Fruit fly (Drosophila melanogaster): ENCODE measurements around the gene nAChRbeta3.

The nAChRbeta3 gene

DNA sequence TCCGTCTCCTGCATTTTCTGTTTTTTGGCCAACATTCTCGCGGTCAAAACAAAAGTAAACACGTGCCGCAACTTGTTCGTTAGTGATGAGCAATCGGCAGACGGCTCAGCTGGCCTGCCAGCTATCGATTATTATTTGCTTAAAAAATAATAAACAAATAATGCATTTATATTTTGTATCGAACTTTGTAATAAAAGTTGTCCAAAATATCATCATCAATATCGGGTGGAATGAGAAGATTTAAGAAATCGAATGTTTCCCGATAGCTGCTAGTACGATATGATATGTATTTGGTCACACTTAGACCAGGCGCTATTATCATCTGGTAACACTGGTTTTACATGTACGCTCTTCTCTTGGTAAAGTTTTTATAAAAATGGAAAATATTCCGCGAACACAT lies 23.1 kb downstream of the nAChRbeta3 start, which contains the start of the genes Nle and Sf3b1:
Nle (minus strand) TSS at position 92 of the 400 bp plus-strand sequence.
Sf3b1 (plus strand) TSS at position 311 of the 400 bp plus-strand sequence.
- TF ChIP-seq CG8478 (optimal IDR thresholded peaks at IDR 0.05): no peak
- TF ChIP-seq CTCF (optimal IDR thresholded peaks at IDR 0.05): peak in 1 of 2 experiments; percentile 4

DNA sequence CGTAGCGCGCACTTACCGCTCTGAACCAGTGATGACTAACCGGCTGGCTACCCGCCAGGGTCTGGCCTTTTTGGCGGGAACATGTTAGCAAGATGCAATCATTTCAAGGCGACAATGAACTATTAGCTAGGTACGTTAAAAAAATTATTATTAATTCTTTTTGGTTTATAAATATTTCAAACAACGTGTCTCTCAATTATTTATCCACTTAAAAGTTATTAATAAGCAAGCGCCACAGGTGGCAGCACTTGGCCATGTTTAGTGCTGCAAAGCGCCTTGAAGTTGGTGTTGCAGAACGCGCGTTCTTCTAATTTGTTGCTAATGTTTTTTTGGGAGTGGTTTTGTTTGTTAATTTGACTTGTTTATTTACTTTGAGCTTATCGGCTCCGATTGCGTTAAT lies 29.3 kb downstream of the nAChRbeta3 start, which contains the start of the genes Ipk2 and cold:
Ipk2 (minus strand) TSS at position 39 of the 400 bp plus-strand sequence.
cold (plus strand) TSS at position 66 of the 400 bp plus-strand sequence.
- no peak for TF ChIP-seq CG8478 (optimal IDR thresholded peaks at IDR 0.05)
- peak in 1 of 2 experiments; percentile 32 for TF ChIP-seq CTCF (optimal IDR thresholded peaks at IDR 0.05)

DNA sequence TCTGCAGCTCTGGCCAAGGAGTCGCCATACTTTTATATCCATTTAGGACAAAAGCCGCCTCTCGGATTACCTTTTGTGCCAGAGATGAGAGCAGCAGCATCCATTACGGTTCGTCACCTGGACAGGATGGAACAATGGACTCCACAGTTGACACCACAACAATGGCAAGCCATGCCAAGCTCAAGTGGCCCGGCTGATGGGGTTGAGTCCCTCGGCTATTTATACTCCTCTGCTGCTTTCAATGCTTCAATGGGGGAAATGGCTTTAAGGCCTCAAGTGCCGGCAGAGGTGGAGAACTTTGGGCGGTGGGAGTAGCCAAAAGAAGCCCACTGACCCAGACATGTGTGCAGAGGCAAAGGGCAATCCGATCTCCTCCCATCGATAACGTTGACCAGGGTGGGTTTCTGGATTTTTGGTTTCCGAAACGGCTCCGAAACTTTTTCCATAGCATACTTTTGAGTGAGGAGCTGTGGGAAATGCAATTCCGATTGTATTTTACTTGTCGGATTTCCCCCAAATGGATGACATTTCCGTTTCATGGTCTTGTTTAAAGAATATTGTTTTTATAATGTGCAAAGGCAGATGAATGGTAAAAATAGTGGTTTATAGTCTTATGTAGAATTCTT lies 31.7 kb downstream of the nAChRbeta3 start, which contains the start of gene Ptth:
Ptth (minus strand) TSS at position 338 of the 626 bp plus-strand sequence.
- TF ChIP-seq CTCF (optimal IDR thresholded peaks at IDR 0.05): peak; percentile 47 to 59
- no peak for TF ChIP-seq CG8478 (optimal IDR thresholded peaks at IDR 0.05)

DNA sequence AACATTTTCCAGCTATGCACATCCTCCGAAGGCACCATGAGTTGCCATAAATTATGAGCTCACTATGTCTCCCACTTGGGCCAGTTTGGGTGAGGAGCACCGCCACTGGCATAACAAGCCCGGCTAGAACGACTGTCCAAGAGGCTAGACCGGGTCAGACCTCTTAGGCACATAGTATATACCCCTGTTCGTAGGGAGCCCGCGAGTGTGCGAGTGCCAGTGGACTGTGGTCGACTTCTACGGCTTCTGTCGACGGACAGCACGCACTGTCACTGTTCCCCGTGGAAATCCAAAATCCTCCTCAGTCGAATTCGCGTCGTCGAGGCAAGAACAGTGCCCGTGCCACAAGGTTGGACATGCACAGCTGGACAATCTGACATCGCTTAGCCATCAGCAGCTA lies 32.3 kb downstream of the nAChRbeta3 start, which contains the start of gene Pph13:
Pph13 (plus strand) TSS at position 301 of the 400 bp plus-strand sequence.
- no peak for TF ChIP-seq CG8478 (optimal IDR thresholded peaks at IDR 0.05)
- no peak for TF ChIP-seq CTCF (optimal IDR thresholded peaks at IDR 0.05)

DNA sequence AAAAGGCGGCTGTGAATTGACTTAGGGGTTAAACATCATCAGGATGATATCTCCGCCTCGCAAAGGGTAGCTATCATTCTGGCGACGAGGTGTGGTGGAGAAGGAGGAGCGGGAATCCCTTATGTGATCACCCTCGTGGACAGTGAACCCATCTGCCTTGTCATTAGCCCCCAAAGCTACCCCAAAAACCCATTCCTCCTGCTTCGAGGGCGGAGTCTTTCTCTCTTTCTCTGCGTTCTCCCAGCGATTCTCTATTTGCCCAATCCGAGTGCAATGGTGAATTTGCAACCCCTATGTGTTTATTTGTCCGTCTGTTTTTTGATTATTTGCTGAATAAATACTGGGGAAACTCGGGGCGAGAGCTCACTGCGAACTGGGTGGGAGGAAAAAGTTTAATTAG lies 40.3 kb downstream of the nAChRbeta3 start:
- TF ChIP-seq CTCF (optimal IDR thresholded peaks at IDR 0.05): no peak
- TF ChIP-seq CG8478 (optimal IDR thresholded peaks at IDR 0.05): no peak

DNA sequence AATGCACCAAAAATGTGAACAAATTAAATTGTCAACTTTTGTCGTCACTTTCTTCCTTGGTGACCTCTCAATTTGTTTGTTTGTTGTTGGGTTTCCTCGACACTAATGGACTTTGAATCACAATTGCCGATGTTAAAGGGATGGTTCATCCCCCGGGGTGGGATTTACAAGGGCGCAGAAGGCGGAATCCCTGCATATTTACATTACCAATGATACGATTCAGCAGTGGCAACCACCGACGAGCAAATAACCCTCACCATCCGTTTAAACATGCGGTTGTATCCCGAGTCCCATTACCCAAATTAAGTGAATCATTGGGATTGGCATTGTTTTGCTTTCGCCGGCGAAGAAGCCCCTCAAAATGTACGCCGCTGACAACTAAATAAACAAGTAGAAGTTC lies 46.6 kb downstream of the nAChRbeta3 start:
- TF ChIP-seq CTCF (optimal IDR thresholded peaks at IDR 0.05): no peak
- no peak for TF ChIP-seq CG8478 (optimal IDR thresholded peaks at IDR 0.05)

DNA sequence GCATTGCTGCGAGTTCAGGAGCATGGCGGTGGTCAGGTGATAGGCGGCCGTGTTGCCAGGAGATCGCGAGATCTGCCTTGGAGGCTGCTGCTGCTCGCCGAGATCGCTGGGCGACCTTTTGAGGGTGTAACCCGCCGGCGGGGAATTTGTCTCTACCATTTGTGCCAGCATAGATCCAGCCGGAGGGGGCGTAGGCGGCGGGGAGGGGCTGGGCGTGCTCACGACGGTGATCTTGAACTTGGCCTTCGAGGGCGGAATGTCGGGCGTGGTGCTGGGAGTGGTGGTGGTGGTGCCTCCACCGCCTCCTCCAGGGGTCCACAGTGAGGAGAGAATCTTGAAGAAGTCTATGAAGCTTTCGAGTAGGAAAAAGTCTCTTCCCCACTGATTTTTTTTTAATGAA lies 49.1 kb downstream of the nAChRbeta3 start:
- TF ChIP-seq CTCF (optimal IDR thresholded peaks at IDR 0.05) (no peak), CG8478 (optimal IDR thresholded peaks at IDR 0.05) (no peak)

DNA sequence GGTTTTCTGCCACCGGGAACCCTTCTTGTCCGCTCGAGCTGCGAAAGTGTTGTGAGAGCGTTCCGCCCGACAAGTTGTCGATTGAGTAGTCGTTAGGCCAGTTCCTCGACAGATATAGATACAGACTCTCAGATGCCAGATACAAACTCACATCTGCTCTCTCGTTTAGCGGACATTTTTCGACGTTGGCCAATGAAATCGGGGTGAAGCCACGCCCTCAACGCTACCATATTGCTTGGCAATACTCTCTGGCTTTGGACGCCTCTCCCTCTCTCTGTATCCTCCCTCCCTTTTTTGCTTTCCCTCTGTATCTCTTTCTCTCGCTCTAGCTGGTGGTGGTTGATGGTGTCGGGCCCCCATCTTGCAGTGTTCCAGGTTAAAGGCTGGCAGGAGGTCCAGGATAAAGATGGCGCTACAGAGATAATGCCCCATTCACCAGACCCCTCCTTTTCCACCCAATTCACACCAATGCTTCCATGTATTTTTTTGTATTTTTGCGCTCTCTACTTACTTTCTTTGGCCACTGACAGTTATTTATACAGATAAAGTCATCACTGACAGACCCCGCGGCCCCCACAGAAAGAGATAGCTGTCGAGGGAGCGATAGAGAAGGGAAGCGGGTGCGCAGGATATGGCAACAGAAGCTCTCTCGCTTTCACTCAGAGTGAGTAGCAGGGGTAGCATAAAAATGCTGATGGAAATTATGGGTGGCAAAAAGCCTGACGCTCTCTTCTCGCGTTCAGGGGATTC lies 49.9 kb downstream of the nAChRbeta3 start, which contains the start of gene Gsc:
Gsc (minus strand) TSS at position 51 of the 750 bp plus-strand sequence.
- TF ChIP-seq CG8478 (optimal IDR thresholded peaks at IDR 0.05) (no peak), CTCF (optimal IDR thresholded peaks at IDR 0.05) (no peak)

Measured in S2 (cell line).